Fruit fly (Drosophila melanogaster) whole organism, embryonic: ENCODE measurements around the gene MFS9.
A peak's percentile ranks its signal among the peaks of the same experiment; 100 is the strongest.

Experiments
- Ada2b ChIP-seq: fragments of 200-800 bp; sonication (Bioruptor generic); IDR thresholded peaks from 2 replicates; pipeline ENCODE4 v1.3.6; 2022; ENCODE audit warnings: missing biosample characterization, missing genetic modification characterization
- BEAF-32 ChIP-seq: fragments of 200-800 bp; sonication (Bioruptor generic); optimal IDR thresholded peaks from 3 replicates; lab custom pipeline; 2017; ENCODE audit warnings: missing biosample characterization, missing genetic modification characterization, mild to moderate bottlenecking, moderate library complexity, missing genetic modification reagents
- CG10366 ChIP-seq: fragments of 200-800 bp; sonication (Bioruptor generic); IDR thresholded peaks from 2 replicates; pipeline ENCODE4 v1.3.6; 2022; ENCODE audit warnings: missing biosample characterization, missing genetic modification characterization
- CG11456 ChIP-seq: fragments of 200-800 bp; sonication (Bioruptor generic); IDR thresholded peaks from 3 replicates; pipeline ENCODE4 v1.3.6; 2022; ENCODE audit warnings: missing biosample characterization, missing genetic modification characterization
- CG12769 ChIP-seq: fragments of 200-800 bp; sonication (Bioruptor generic); optimal IDR thresholded peaks from 2 replicates; lab custom pipeline; 2019; ENCODE audit warnings: missing biosample characterization, mild to moderate bottlenecking, missing genetic modification characterization, moderate library complexity
- CG13624 ChIP-seq: fragments of 200-800 bp; sonication (Bioruptor generic); optimal IDR thresholded peaks from 2 replicates; lab custom pipeline; 2016; ENCODE audit warnings: missing biosample characterization, missing genetic modification characterization
- CG1602 ChIP-seq: fragments of 200-800 bp; sonication (Bioruptor generic); optimal IDR thresholded peaks from 3 replicates; lab custom pipeline; 2016; ENCODE audit warnings: missing biosample characterization, missing genetic modification characterization
- CG1832 ChIP-seq: fragments of 200-800 bp; sonication (Bioruptor generic); optimal IDR thresholded peaks from 2 replicates; lab custom pipeline; 2017; ENCODE audit warnings: missing biosample characterization, mild to moderate bottlenecking, missing genetic modification characterization, inconsistent platforms
- CG2712 ChIP-seq: fragments of 200-800 bp; optimal IDR thresholded peaks from 3 replicates; lab custom pipeline; 2019; ENCODE audit warnings: missing biosample characterization, mild to moderate bottlenecking, missing genetic modification characterization, moderate library complexity
- CG31388 ChIP-seq: fragments of 200-800 bp; sonication (Bioruptor generic); optimal IDR thresholded peaks from 2 replicates; lab custom pipeline; 2016; ENCODE audit warnings: missing biosample characterization, missing genetic modification characterization
- CG6272 ChIP-seq: fragments of 200-800 bp; sonication (Bioruptor generic); IDR thresholded peaks from 2 replicates; pipeline ENCODE4 v1.3.6; 2022; ENCODE audit warnings: missing biosample characterization, missing genetic modification characterization
- CG8290 ChIP-seq, 3 experiments: fragments of 200-800 bp; sonication (Bioruptor generic); optimal IDR thresholded peaks; 2 replicates each; lab custom pipeline; 2016 to 2019; ENCODE audit warnings: missing biosample characterization in 3 of 3, missing genetic modification characterization in 3 of 3, mild to moderate bottlenecking in 2 of 3, moderate library complexity in 1 of 3
- CG8359 ChIP-seq: fragments of 200-800 bp; sonication (Bioruptor generic); optimal IDR thresholded peaks from 2 replicates; lab custom pipeline; 2017; ENCODE audit warnings: missing biosample characterization, mild to moderate bottlenecking, missing genetic modification characterization, borderline replicate concordance
- CG8944 ChIP-seq: fragments of 200-800 bp; sonication (Bioruptor generic); optimal IDR thresholded peaks from 3 replicates; lab custom pipeline; 2016; ENCODE audit warnings: missing biosample characterization, missing genetic modification characterization
- CG9215 ChIP-seq: fragments of 200-800 bp; sonication (Bioruptor generic); IDR thresholded peaks from 2 replicates; pipeline ENCODE4 v1.3.6; 2022; ENCODE audit warnings: missing biosample characterization, missing genetic modification characterization
- CG9797 ChIP-seq: fragments of 200-800 bp; sonication (Bioruptor generic); optimal IDR thresholded peaks from 3 replicates; lab custom pipeline; 2018; ENCODE audit warnings: missing biosample characterization, mild to moderate bottlenecking, missing genetic modification characterization
- CG9817 ChIP-seq: fragments of 200-800 bp; sonication (Bioruptor generic); optimal IDR thresholded peaks from 2 replicates; lab custom pipeline; 2018; ENCODE audit warnings: missing biosample characterization, mild to moderate bottlenecking, missing genetic modification characterization, moderate library complexity
- Hr78 ChIP-seq, 2 experiments: fragments of 200-800 bp in 1 of 2; fragments of >200 bp in 1 of 2; sonication (Bioruptor generic) in 1 of 2; optimal IDR thresholded peaks; 2 replicates each; lab custom pipeline; 2017 to 2019; ENCODE audit warnings: missing biosample characterization in 2 of 2, missing genetic modification characterization in 2 of 2, mild to moderate bottlenecking in 1 of 2, moderate library complexity in 1 of 2
- NK7.1 ChIP-seq: fragments of 200-800 bp; sonication (Bioruptor generic); optimal IDR thresholded peaks from 3 replicates; lab custom pipeline; 2016; ENCODE audit warnings: missing biosample characterization, missing genetic modification characterization
- Oaz ChIP-seq: fragments of 200-800 bp; sonication (Bioruptor generic); IDR thresholded peaks from 2 replicates; pipeline ENCODE4 v1.3.6; 2022; ENCODE audit warnings: missing biosample characterization, missing genetic modification characterization
- Ptx1 ChIP-seq: fragments of 200-800 bp; sonication (Bioruptor generic); IDR thresholded peaks from 2 replicates; pipeline ENCODE4 v1.3.6; 2022; ENCODE audit warnings: missing biosample characterization, missing genetic modification characterization
- Sry-β ChIP-seq: fragments of 200-800 bp; sonication (Bioruptor generic); optimal IDR thresholded peaks from 2 replicates; lab custom pipeline; 2018; ENCODE audit warnings: missing biosample characterization, mild to moderate bottlenecking, missing genetic modification characterization, moderate library complexity
- Trl ChIP-seq, 3 experiments: fragments of >200 bp in 2 of 3; fragments of 200-800 bp in 1 of 3; sonication (Bioruptor generic) in 1 of 3; optimal IDR thresholded peaks; 2 replicates in 1 of 3; 3 replicates in 2 of 3; lab custom pipeline; 2016 to 2017; ENCODE audit warnings: missing biosample characterization in 1 of 3, missing genetic modification characterization in 1 of 3
- Xbp1 ChIP-seq: fragments of 200-800 bp; sonication (Bioruptor generic); optimal IDR thresholded peaks from 3 replicates; lab custom pipeline; 2016; ENCODE audit warnings: missing biosample characterization, mild to moderate bottlenecking, missing genetic modification characterization
- al ChIP-seq: fragments of 200-800 bp; sonication (Bioruptor generic); IDR thresholded peaks from 2 replicates; pipeline ENCODE4 v1.3.6; 2022; ENCODE audit warnings: missing biosample characterization, missing genetic modification characterization
- ato ChIP-seq: fragments of 200-800 bp; sonication (Bioruptor generic); IDR thresholded peaks from 2 replicates; pipeline ENCODE4 v1.3.6; 2022; ENCODE audit warnings: missing biosample characterization, missing genetic modification characterization; ENCODE audit not compliant: partially characterized antibody
- chinmo ChIP-seq: fragments of 200-800 bp; sonication (Bioruptor generic); IDR thresholded peaks from 4 replicates; pipeline ENCODE4 v1.3.6; 2022; ENCODE audit warnings: missing biosample characterization, missing genetic modification characterization; ENCODE audit not compliant: partially characterized antibody
- crp ChIP-seq, 2 experiments: fragments of 200-800 bp; sonication (Bioruptor generic); optimal IDR thresholded peaks; 2 replicates in 1 of 2; 3 replicates in 1 of 2; lab custom pipeline; 2017; ENCODE audit warnings: missing biosample characterization in 2 of 2, missing genetic modification characterization in 2 of 2, mild to moderate bottlenecking in 1 of 2, moderate library complexity in 1 of 2
- danr ChIP-seq: fragments of 200-800 bp; sonication (Bioruptor generic); IDR thresholded peaks from 2 replicates; pipeline ENCODE4 v1.3.6; 2022; ENCODE audit warnings: missing biosample characterization, missing genetic modification characterization
- dm ChIP-seq: fragments of 200-800 bp; sonication (Bioruptor generic); optimal IDR thresholded peaks from 3 replicates; lab custom pipeline; 2016; ENCODE audit warnings: missing biosample characterization, missing genetic modification characterization
- dmrt99B ChIP-seq: fragments of 200-800 bp; sonication (Bioruptor generic); optimal IDR thresholded peaks from 2 replicates; lab custom pipeline; 2018; ENCODE audit warnings: missing biosample characterization, mild to moderate bottlenecking, missing genetic modification characterization, moderate library complexity
- en ChIP-seq: fragments of 200-800 bp; sonication (Bioruptor generic); optimal IDR thresholded peaks from 2 replicates; lab custom pipeline; 2016; ENCODE audit warnings: missing biosample characterization, missing genetic modification characterization
- esg ChIP-seq: fragments of 200-800 bp; sonication (Bioruptor generic); conservative IDR thresholded peaks from 2 replicates; pipeline ENCODE4 v1.3.6; 2022; ENCODE audit warnings: missing biosample characterization, missing genetic modification characterization
- eve ChIP-seq, 2 experiments: fragments of >200 bp; optimal IDR thresholded peaks; 2 replicates each; lab custom pipeline; 2017; ENCODE audit warnings: missing biosample characterization in 2 of 2, missing genetic modification characterization in 2 of 2
- ham ChIP-seq: fragments of 200-800 bp; sonication (Bioruptor generic); IDR thresholded peaks from 2 replicates; pipeline ENCODE4 v1.3.6; 2022; ENCODE audit warnings: missing biosample characterization, missing genetic modification characterization
- hb ChIP-seq: fragments of 200-800 bp; sonication (Bioruptor generic); IDR thresholded peaks from 3 replicates; pipeline ENCODE4 v1.3.6; 2022; ENCODE audit warnings: missing biosample characterization, missing genetic modification characterization; ENCODE audit not compliant: partially characterized antibody
- inv ChIP-seq: fragments of 200-800 bp; sonication (Bioruptor generic); IDR thresholded peaks from 2 replicates; pipeline ENCODE4 v1.3.6; 2022; ENCODE audit warnings: missing biosample characterization, missing genetic modification characterization; ENCODE audit not compliant: partially characterized antibody
- lola ChIP-seq, 3 experiments: fragments of >200 bp in 2 of 3; fragments of 200-800 bp in 1 of 3; sonication (Bioruptor generic) in 1 of 3; optimal IDR thresholded peaks; 2 replicates each; lab custom pipeline; 2017 to 2019; ENCODE audit warnings: missing biosample characterization in 3 of 3, missing genetic modification characterization in 3 of 3, mild to moderate bottlenecking in 1 of 3, moderate library complexity in 1 of 3
- otp ChIP-seq: fragments of 200-800 bp; sonication (Bioruptor generic); IDR thresholded peaks from 3 replicates; pipeline ENCODE4, ENCODE4 v1.3.6; 2022; ENCODE audit warnings: missing biosample characterization, missing genetic modification characterization
- pros ChIP-seq: fragments of 200-800 bp; sonication (Bioruptor generic); optimal IDR thresholded peaks from 3 replicates; lab custom pipeline; 2019; ENCODE audit warnings: missing biosample characterization, mild to moderate bottlenecking, missing genetic modification characterization, moderate library complexity
- sc ChIP-seq, 3 experiments: fragments of >200 bp in 2 of 3; fragments of 200-800 bp in 1 of 3; sonication (Bioruptor generic) in 1 of 3; optimal IDR thresholded peaks; 2 replicates in 2 of 3; 3 replicates in 1 of 3; lab custom pipeline; 2017; ENCODE audit warnings: mild to moderate bottlenecking in 1 of 3, missing biosample characterization in 1 of 3, missing genetic modification characterization in 1 of 3, missing genetic modification reagents in 1 of 3
- so ChIP-seq: fragments of 200-800 bp; sonication (Bioruptor generic); IDR thresholded peaks from 3 replicates; pipeline ENCODE4 v1.3.6; 2022; ENCODE audit warnings: missing biosample characterization, missing genetic modification characterization
- stwl ChIP-seq: fragments of 200-800 bp; sonication (Bioruptor generic); optimal IDR thresholded peaks from 3 replicates; lab custom pipeline; 2018; ENCODE audit warnings: missing biosample characterization, mild to moderate bottlenecking, missing genetic modification characterization, moderate library complexity
- trem ChIP-seq: fragments of 200-800 bp; optimal IDR thresholded peaks from 3 replicates; lab custom pipeline; 2019; ENCODE audit warnings: missing biosample characterization, mild to moderate bottlenecking, missing genetic modification characterization, moderate library complexity
- trh ChIP-seq: fragments of 200-800 bp; sonication (Bioruptor generic); optimal IDR thresholded peaks from 2 replicates; lab custom pipeline; 2016; ENCODE audit warnings: missing biosample characterization, missing genetic modification characterization
- usp ChIP-seq: fragments of >200 bp; optimal IDR thresholded peaks from 2 replicates; lab custom pipeline; 2017; ENCODE audit warnings: missing biosample characterization, missing genetic modification characterization

MFS9 gene

dm6 chr3R:20550632-20551486 is 38.6 kb upstream of the MFS9 start (continued):
- TF ChIP-seq CG9797 (peak; percentile 28), CG12769 (tag; lab: Kevin White, UChicago) (peak; percentile 84), stwl (tag; lab: Kevin White, UChicago) (peak; percentile 29), CG10366 (GFP tag; lab: Robert Waterston, UW) (no peak), CG8359 (peak; percentile 51), Trl (optimal IDR thresholded peaks at IDR 0.05; lab: Kevin White, UChicago) (no peak), Trl (GFP tag; optimal IDR thresholded peaks at IDR 0.05; lab: Kevin White, UChicago) (peak; percentile 59), CG9215 (no peak), usp (GFP tag; lab: Kevin White, UChicago) (no peak), inv (GFP tag; lab: Robert Waterston, UW) (peak; percentile 95), al (GFP tag; lab: Robert Waterston, UW) (no peak), CG8944 (GFP tag; lab: Kevin White, UChicago) (peak; percentile 2), eve (GFP tag; optimal IDR thresholded peaks at IDR 0.05; lab: Kevin White, UChicago) (no peak), CG9817 (tag; lab: Kevin White, UChicago) (peak; percentile 49), CG13624 (GFP tag; lab: Kevin White, UChicago) (peak; percentile 76), crp (GFP tag; optimal IDR thresholded peaks at IDR 0.05; lab: Kevin White, UChicago) (peak in 1 of 2 experiments; percentile 46), sc (optimal IDR thresholded peaks at IDR 0.05; lab: Kevin White, UChicago) (no peak), sc (GFP tag; optimal IDR thresholded peaks at IDR 0.05; lab: Kevin White, UChicago) (peak; percentile 57), CG31388 (GFP tag; lab: Kevin White, UChicago) (no peak), hb (GFP tag; lab: Robert Waterston, UW) (peak; percentile 96), NK7.1 (GFP tag; lab: Kevin White, UChicago) (peak; percentile 4), ato (GFP tag; lab: Robert Waterston, UW) (peak; percentile 97), CG11456 (GFP tag; lab: Robert Waterston, UW) (peak; percentile 52; the same call in 2 of the 3 replicates), trh (no peak), ham (GFP tag; lab: Robert Waterston, UW) (no peak), BEAF-32 (GFP tag; lab: Kevin White, UChicago) (peak; percentile 95), otp (GFP tag; lab: Robert Waterston, UW) (peak; percentile 61; the same call in 2 of the 3 replicates), CG2712 (tag; lab: Kevin White, UChicago) (peak; percentile 40), Oaz (GFP tag; lab: Robert Waterston, UW) (no peak), Ptx1 (GFP tag; lab: Robert Waterston, UW) (no peak), CG6272 (GFP tag; lab: Robert Waterston, UW) (0 out of 2 replicates have a peak, but pooled peaks have one; percentile 32), pros (GFP tag; lab: Kevin White, UChicago) (peak; percentile 32), CG1602 (no peak), lola (GFP tag; optimal IDR thresholded peaks at IDR 0.05; lab: Kevin White, UChicago) (peak in 1 of 3 experiments; percentile 47), en (peak; percentile 3), danr (GFP tag; lab: Robert Waterston, UW) (no peak), dm (peak; percentile 53), Sry-β (GFP tag; lab: Kevin White, UChicago) (peak; percentile 59), CG8290 (GFP tag; optimal IDR thresholded peaks at IDR 0.05; lab: Kevin White, UChicago) (no peak), CG8290 (tag; optimal IDR thresholded peaks at IDR 0.05; lab: Kevin White, UChicago) (peak; percentile 92 to 96), so (GFP tag; lab: Robert Waterston, UW) (peak; percentile 66; the same call in 2 of the 3 replicates), Hr78 (GFP tag; optimal IDR thresholded peaks at IDR 0.05; lab: Kevin White, UChicago) (no peak), Ada2b (no peak), Xbp1 (GFP tag; lab: Kevin White, UChicago) (no peak), CG1832 (GFP tag; lab: Kevin White, UChicago) (no peak), chinmo (GFP tag; lab: Robert Waterston, UW) (peak; percentile 98), esg (GFP tag; lab: Robert Waterston, UW) (no peak), trem (tag; lab: Kevin White, UChicago) (peak; percentile 2), dmrt99B (tag; lab: Kevin White, UChicago) (peak; percentile 42)
